Worm (Caenorhabditis elegans): ENCODE data around the gene srh-239.
A peak's percentile ranks its signal among the peaks of the same experiment; 100 is the strongest.

Gene srh-239

ce11 chrV:15444188-15444587 is 1.3 kb upstream of the srh-239 start, which contains the start of gene T26H5.11:
T26H5.11 (minus strand) TSS chrV:15444288.
- TF ChIP-seq ceh-63 (GFP tag; optimal IDR thresholded peaks at IDR 0.05) (no peak), fkh-10 (GFP tag; optimal IDR thresholded peaks at IDR 0.05) (no peak), lin-15B (tag; optimal IDR thresholded peaks at IDR 0.05) (no peak), sox-4 (tag; optimal IDR thresholded peaks at IDR 0.05) (no peak), egl-27 (tag; optimal IDR thresholded peaks at IDR 0.05) (no peak), nhr-85 (tag) (no peak), tbx-2 (tag; optimal IDR thresholded peaks at IDR 0.05) (no peak), aly-2 (tag; optimal IDR thresholded peaks at IDR 0.05) (no peak), nhr-20 (tag; optimal IDR thresholded peaks at IDR 0.05) (no peak), lsy-2 (tag; optimal IDR thresholded peaks at IDR 0.05) (no peak), vab-15 (tag; optimal IDR thresholded peaks at IDR 0.05) (no peak), zag-1 (tag; optimal IDR thresholded peaks at IDR 0.05) (no peak)

DNA sequence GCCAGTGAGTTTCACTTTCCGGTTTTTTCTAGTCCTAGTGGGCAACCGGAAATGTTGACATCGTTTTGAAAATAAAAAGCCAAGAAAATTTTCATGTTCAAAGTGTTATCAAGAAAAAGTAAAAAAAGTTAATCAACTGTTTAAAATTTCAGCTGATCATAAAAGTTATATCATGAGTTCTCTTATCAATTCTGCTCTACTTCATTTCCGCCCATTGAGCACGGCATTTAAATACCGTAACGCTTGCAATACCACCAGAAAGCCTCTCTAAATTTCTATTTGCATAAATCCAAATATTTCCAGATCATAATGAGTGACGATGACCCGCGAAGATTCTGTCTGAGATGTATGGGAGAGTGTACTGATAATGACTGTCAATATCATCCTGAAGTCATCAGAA is 922 bp upstream of the srh-239 start, which contains the start of gene T26H5.9:
T26H5.9 (plus strand) TSS at position 302 of the 400 bp plus-strand sequence.
- peak; percentile 27 for TF ChIP-seq jun-1 (tag; optimal IDR thresholded peaks at IDR 0.05)
- TF ChIP-seq elt-2 (tag; optimal IDR thresholded peaks at IDR 0.05) = peak; percentile 57
- no peak for TF ChIP-seq nhr-85 (tag)
- no peak for TF ChIP-seq snpc-4 (tag; optimal IDR thresholded peaks at IDR 0.05)

DNA sequence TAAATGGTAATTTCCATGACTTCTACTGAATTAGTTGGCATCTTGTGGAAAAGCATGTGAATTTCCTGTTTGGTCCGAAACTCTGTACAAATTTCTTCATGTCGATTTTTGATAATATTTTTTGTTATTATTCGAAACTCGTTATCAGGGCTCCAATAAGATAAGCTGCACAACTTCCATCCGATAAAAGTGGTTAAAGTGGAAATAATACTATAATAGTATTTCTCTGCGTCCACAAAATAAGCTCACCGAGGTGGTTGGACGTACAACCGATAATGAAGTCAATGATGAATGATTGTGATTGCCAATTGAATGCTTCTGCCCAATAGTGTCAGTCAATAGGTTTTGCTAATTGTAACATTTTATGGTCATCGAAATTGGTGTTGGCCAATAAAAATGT is 2.9 kb downstream of the srh-239 start, which contains the start of gene T26H5.4:
T26H5.4 (minus strand) TSS at position 294 of the 400 bp plus-strand sequence.
- TF ChIP-seq mep-1 (tag; optimal IDR thresholded peaks at IDR 0.05) (no peak), isw-1 (GFP tag; IDR thresholded peaks at IDR 0.05) (no peak), lin-39 (tag; optimal IDR thresholded peaks at IDR 0.05) (no peak), efl-1 (optimal IDR thresholded peaks at IDR 0.05) (no peak), efl-1 (GFP tag; optimal IDR thresholded peaks at IDR 0.05 in 1 of 2) (peak in 1 of 2 experiments; percentile 73), elt-2 (tag; optimal IDR thresholded peaks at IDR 0.05) (peak; percentile 95), rnt-1 (tag; optimal IDR thresholded peaks at IDR 0.05) (no peak), ces-1 (GFP tag; optimal IDR thresholded peaks at IDR 0.05) (no peak), nhr-85 (tag) (no peak), fkh-10 (GFP tag; optimal IDR thresholded peaks at IDR 0.05) (no peak), nhr-84 (tag; optimal IDR thresholded peaks at IDR 0.05) (no peak)

- no peak for TF ChIP-seq fkh-10 (GFP tag; optimal IDR thresholded peaks at IDR 0.05)
- no peak for TF ChIP-seq egl-27 (tag; optimal IDR thresholded peaks at IDR 0.05)
- no peak for TF ChIP-seq efl-1 (optimal IDR thresholded peaks at IDR 0.05)
- no peak for TF ChIP-seq efl-1 (GFP tag; optimal IDR thresholded peaks at IDR 0.05 in 1 of 2)
- no peak for TF ChIP-seq nhr-85 (tag)
- no peak for TF ChIP-seq ets-5 (GFP tag; IDR thresholded peaks at IDR 0.05)
- TF ChIP-seq vab-15 (tag; optimal IDR thresholded peaks at IDR 0.05) = no peak
- TF ChIP-seq snu-23 (GFP tag; optimal IDR thresholded peaks at IDR 0.05) = no peak
- TF ChIP-seq nhr-47 (tag; optimal IDR thresholded peaks at IDR 0.05) = no peak
Observed at ce11 chrV:15448865-15449264, 3.3 kb downstream of the srh-239 start, which contains the start of gene T26H5.14. T26H5.14 (plus strand) TSS chrV:15449165.

DNA sequence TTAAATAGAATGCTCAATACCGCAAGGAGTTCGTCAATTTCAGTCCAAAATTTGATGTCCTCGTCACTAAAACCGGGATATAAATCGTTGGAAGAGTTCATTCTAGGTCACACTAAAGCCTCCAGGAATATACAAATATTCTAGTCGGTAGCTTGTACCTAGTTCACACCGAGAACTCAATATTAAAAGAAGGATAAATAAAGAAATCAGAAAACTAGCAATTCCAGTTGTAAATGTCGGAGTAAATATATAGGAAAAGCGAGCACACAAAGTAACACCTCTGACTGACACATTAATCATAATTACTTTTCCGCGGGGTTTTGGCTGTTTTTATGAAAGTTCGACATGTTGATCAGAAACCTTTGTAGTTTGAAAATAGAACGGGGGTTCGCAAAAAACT is 5.9 kb downstream of the srh-239 start, which contains the start of gene srw-33:
srw-33 (minus strand) TSS at position 101 of the 400 bp plus-strand sequence.
- TF ChIP-seq mef-2 (tag; optimal IDR thresholded peaks at IDR 0.05) = no peak
- TF ChIP-seq lin-35 (GFP tag; optimal IDR thresholded peaks at IDR 0.05) = no peak
- no peak for TF ChIP-seq unc-86 (tag; optimal IDR thresholded peaks at IDR 0.05)
- no peak for TF ChIP-seq pax-3 (tag; optimal IDR thresholded peaks at IDR 0.05)
- TF ChIP-seq mep-1 (tag; optimal IDR thresholded peaks at IDR 0.05) = no peak
- TF ChIP-seq elt-2 (tag; optimal IDR thresholded peaks at IDR 0.05) = no peak
- TF ChIP-seq snu-23 (GFP tag; optimal IDR thresholded peaks at IDR 0.05) = no peak
- TF ChIP-seq elt-3 (tag; optimal IDR thresholded peaks at IDR 0.05) = no peak
- TF ChIP-seq vab-15 (tag; optimal IDR thresholded peaks at IDR 0.05) = no peak
- no peak for TF ChIP-seq fkh-4 (tag; optimal IDR thresholded peaks at IDR 0.05; ENCODE audit: borderline replicate concordance)
- TF ChIP-seq swsn-7 (tag; optimal IDR thresholded peaks at IDR 0.05) = no peak
- no peak for TF ChIP-seq nhr-85 (tag)
- no peak for TF ChIP-seq dsc-1 (tag; optimal IDR thresholded peaks at IDR 0.05)
- no peak for TF ChIP-seq alr-1 (tag; optimal IDR thresholded peaks at IDR 0.05; ENCODE audit: borderline replicate concordance)
- no peak for TF ChIP-seq ceh-90 (tag; optimal IDR thresholded peaks at IDR 0.05)
